Fruit fly (Drosophila melanogaster) whole organism, wandering third instar larva: ENCODE data around the gene CG15406.

Source experiments
- Abd-B ChIP-seq: fragments of >200 bp; optimal IDR thresholded peaks from 2 replicates; lab custom pipeline; 2017; ENCODE audit warnings: missing biosample characterization, missing genetic modification characterization
- CG32264 ChIP-seq: fragments of 200-800 bp; sonication (Bioruptor generic); optimal IDR thresholded peaks from 2 replicates; lab custom pipeline; 2016; ENCODE audit warnings: missing biosample characterization, missing genetic modification characterization
- CG9705 ChIP-seq: fragments of 200-800 bp; sonication (Bioruptor generic); optimal IDR thresholded peaks from 2 replicates; lab custom pipeline; 2018; ENCODE audit warnings: missing biosample characterization, mild to moderate bottlenecking, missing genetic modification characterization
- CrebA ChIP-seq: fragments of 200-800 bp; sonication (Bioruptor generic); optimal IDR thresholded peaks from 2 replicates; lab custom pipeline; 2016; ENCODE audit warnings: missing biosample characterization, mild to moderate bottlenecking, missing genetic modification characterization, borderline replicate concordance
- GATAd ChIP-seq: sonication (Bioruptor generic); optimal IDR thresholded peaks from 2 replicates; lab custom pipeline; 2016; ENCODE audit warnings: missing biosample characterization, missing genetic modification characterization
- HLH106 ChIP-seq: fragments of 200-800 bp; optimal IDR thresholded peaks from 3 replicates; lab custom pipeline; 2019; ENCODE audit warnings: missing biosample characterization, mild to moderate bottlenecking, missing genetic modification characterization, moderate library complexity
- Hnf4 ChIP-seq: fragments of 200-800 bp; sonication (Bioruptor generic); optimal IDR thresholded peaks from 2 replicates; lab custom pipeline; 2016; ENCODE audit warnings: missing biosample characterization, mild to moderate bottlenecking, missing genetic modification characterization
- Hr78 ChIP-seq: fragments of >200 bp; optimal IDR thresholded peaks from 2 replicates; lab custom pipeline; 2017; ENCODE audit warnings: missing biosample characterization, missing genetic modification characterization
- Hr83 ChIP-seq: fragments of 200-300 bp; sonication (Bioruptor generic); optimal IDR thresholded peaks from 2 replicates; lab custom pipeline; 2016; ENCODE audit warnings: missing biosample characterization, mild to moderate bottlenecking, missing genetic modification characterization, moderate library complexity; ENCODE audit not compliant: poor library complexity, severe bottlenecking
- Jra ChIP-seq: sonication (Bioruptor generic); optimal IDR thresholded peaks from 2 replicates; lab custom pipeline; 2016; ENCODE audit warnings: missing biosample characterization, missing genetic modification characterization
- Mio ChIP-seq: sonication (Bioruptor generic); optimal IDR thresholded peaks from 2 replicates; lab custom pipeline; 2016; ENCODE audit warnings: missing biosample characterization, missing genetic modification characterization
- Myc ChIP-seq: fragments of >200 bp; optimal IDR thresholded peaks from 2 replicates; lab custom pipeline; 2017
- N ChIP-seq: fragments of >200 bp; optimal IDR thresholded peaks from 2 replicates; lab custom pipeline; 2018; ENCODE audit warnings: missing biosample characterization, missing external identifiers, missing genetic modification characterization
- Rel ChIP-seq, 2 experiments: fragments of 200-800 bp; sonication (Bioruptor generic) in 1 of 2; optimal IDR thresholded peaks; 2 replicates in 1 of 2; 3 replicates in 1 of 2; lab custom pipeline; 2016 to 2019; ENCODE audit warnings: mild to moderate bottlenecking in 2 of 2, missing biosample characterization in 2 of 2, missing genetic modification characterization in 2 of 2, moderate library complexity in 1 of 2
- Sp1 ChIP-seq: fragments of 200-800 bp; sonication (Bioruptor generic); optimal IDR thresholded peaks from 3 replicates; lab custom pipeline; 2019; ENCODE audit warnings: missing biosample characterization, mild to moderate bottlenecking, missing genetic modification characterization, moderate library complexity
- Vsx2 ChIP-seq: fragments of 200-300, 225-300 bp; sonication (Bioruptor generic); optimal IDR thresholded peaks from 2 replicates; lab custom pipeline; 2018; ENCODE audit warnings: missing biosample characterization, missing genetic modification characterization; ENCODE audit not compliant: partially characterized antibody
- brk ChIP-seq: fragments of 200-800 bp; sonication (Bioruptor generic); optimal IDR thresholded peaks from 2 replicates; lab custom pipeline; 2016; ENCODE audit warnings: missing biosample characterization, mild to moderate bottlenecking, missing genetic modification characterization
- dmrt93B ChIP-seq: fragments of 200-800 bp; sonication (Bioruptor generic); optimal IDR thresholded peaks from 2 replicates; lab custom pipeline; 2018; ENCODE audit warnings: missing biosample characterization, mild to moderate bottlenecking, missing genetic modification characterization
- fru ChIP-seq: fragments of 200-800 bp; sonication (Bioruptor generic); optimal IDR thresholded peaks from 3 replicates; lab custom pipeline; 2016; ENCODE audit warnings: missing biosample characterization, mild to moderate bottlenecking, missing genetic modification characterization
- h ChIP-seq: fragments of 200-800 bp; sonication (Bioruptor generic); optimal IDR thresholded peaks from 3 replicates; lab custom pipeline; 2016; ENCODE audit warnings: missing biosample characterization, mild to moderate bottlenecking, missing genetic modification characterization
- lola ChIP-seq: fragments of >200 bp; optimal IDR thresholded peaks from 2 replicates; lab custom pipeline; 2017; ENCODE audit warnings: missing biosample characterization, missing genetic modification characterization
- pan ChIP-seq: fragments of >200 bp; optimal IDR thresholded peaks from 2 replicates; lab custom pipeline; 2017
- rgr ChIP-seq: fragments of 200-800 bp; sonication (Bioruptor generic); optimal IDR thresholded peaks from 3 replicates; lab custom pipeline; 2016; ENCODE audit warnings: missing biosample characterization, mild to moderate bottlenecking, missing genetic modification characterization
- sage ChIP-seq: fragments of 200-800 bp; sonication (Bioruptor generic); optimal IDR thresholded peaks from 2 replicates; lab custom pipeline; 2016; ENCODE audit warnings: missing biosample characterization, mild to moderate bottlenecking, missing genetic modification characterization
- sv ChIP-seq: fragments of 200-800 bp; sonication (Bioruptor generic); optimal IDR thresholded peaks from 3 replicates; lab custom pipeline; 2016; ENCODE audit warnings: missing biosample characterization, missing genetic modification characterization
- tai ChIP-seq: sonication (Bioruptor generic); optimal IDR thresholded peaks from 2 replicates; lab custom pipeline; 2016; ENCODE audit warnings: missing biosample characterization, missing genetic modification characterization
- usp ChIP-seq: fragments of >200 bp; optimal IDR thresholded peaks from 2 replicates; lab custom pipeline; 2017; ENCODE audit warnings: missing biosample characterization, missing genetic modification characterization

The CG15406 gene

DNA sequence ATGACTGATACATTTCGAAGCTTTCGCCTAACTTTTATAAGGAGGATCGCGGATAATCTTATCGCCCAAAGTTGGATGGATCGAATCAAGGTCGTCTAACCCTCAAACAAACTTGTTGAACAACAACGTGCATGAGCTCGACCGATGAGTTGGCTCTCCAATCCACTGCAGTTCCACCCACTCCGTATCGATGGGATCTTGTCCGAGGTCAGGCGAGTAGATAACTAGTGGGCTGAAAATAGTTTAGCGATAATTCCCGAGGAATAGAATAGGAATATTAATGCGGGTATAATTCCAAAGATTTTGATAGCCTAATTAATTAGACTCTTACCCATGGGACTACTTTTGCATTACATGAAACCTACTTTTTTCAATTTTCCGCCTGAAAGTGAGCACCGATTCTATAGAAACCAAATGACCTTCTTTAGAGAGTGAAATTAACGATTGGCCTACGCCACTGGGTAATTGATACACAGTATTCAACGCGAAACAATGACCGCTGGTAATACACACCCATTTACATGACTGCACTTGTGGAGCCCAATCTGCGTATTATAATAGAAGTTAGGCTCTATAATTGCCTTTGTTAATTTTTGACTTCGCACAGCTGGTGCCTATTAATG lies 15.2 kb upstream of the CG15406 start:
- TF ChIP-seq N (GFP tag; lab: Kevin White, UChicago) (no peak), CrebA (GFP tag; lab: Kevin White, UChicago) (peak; percentile 6)

DNA sequence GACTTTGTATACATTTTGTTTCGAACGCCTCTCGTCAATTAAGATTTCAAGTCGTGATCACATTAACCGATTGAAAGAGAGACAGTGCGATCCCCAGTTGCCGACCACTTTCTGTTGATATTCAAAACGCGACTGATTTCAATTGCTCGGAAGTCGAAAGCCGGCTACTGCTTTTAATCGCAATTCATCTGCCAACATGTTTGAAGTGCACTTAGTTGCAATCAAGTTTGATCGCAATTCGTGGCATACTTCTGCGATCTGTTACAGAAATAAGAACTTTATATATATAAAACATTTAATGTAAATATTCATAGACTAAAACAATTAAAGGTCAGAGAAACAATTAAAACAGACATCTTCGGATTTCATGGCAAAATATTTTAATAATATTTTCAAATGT lies 14.4 kb upstream of the CG15406 start, which contains the start of gene CG9664:
Gene CG9664 (minus strand): TSS at position 135 of the 400 bp plus-strand sequence.
- TF ChIP-seq Mio (no peak), sage (peak; percentile 3)

DNA sequence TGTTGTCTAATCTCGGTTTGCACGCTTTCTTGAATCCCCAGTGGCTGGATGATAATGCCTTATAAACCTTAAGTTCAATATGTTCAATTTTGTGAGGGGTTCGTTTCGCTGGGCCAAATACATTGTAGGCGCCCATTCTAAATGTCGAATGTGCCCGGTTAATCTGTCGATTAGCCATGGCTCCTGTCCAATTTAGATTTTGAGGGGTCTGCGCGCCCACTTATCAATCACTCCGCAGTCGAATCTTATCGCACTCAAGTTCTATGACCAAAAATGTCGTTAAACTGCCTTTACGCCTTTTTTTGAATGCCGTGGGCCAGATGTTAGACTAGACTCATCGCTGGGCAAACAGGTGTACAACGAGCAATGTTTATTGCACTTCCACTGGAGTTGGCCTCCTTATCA lies 11.0 kb upstream of the CG15406 start:
- TF ChIP-seq Jra (no peak), CrebA (GFP tag; lab: Kevin White, UChicago) (peak; percentile 39), Hr78 (no peak), Mio (no peak), Hr83 (GFP tag; lab: Kevin White, UChicago) (no peak), HLH106 (tag; lab: Kevin White, UChicago) (no peak), Rel (GFP tag; optimal IDR thresholded peaks at IDR 0.05; lab: Kevin White, UChicago) (no peak), Rel (tag; optimal IDR thresholded peaks at IDR 0.05; lab: Kevin White, UChicago) (peak; percentile 1), dmrt93B (GFP tag; lab: Kevin White, UChicago) (no peak), Vsx2 (GFP tag; lab: Kevin White, UChicago) (no peak), Myc (lab: Kevin White, UChicago) (no peak), fru (no peak), h (GFP tag; lab: Kevin White, UChicago) (peak; percentile 54), lola (GFP tag; lab: Kevin White, UChicago) (no peak), Abd-B (GFP tag; lab: Kevin White, UChicago) (no peak), CG9705 (GFP tag; lab: Kevin White, UChicago) (no peak), sv (GFP tag; lab: Kevin White, UChicago) (no peak), N (GFP tag; lab: Kevin White, UChicago) (no peak), usp (GFP tag; lab: Kevin White, UChicago) (no peak), brk (no peak), pan (lab: Kevin White, UChicago) (no peak)
- TF ChIP-seq, all 38 proteins: peak for 3

DNA sequence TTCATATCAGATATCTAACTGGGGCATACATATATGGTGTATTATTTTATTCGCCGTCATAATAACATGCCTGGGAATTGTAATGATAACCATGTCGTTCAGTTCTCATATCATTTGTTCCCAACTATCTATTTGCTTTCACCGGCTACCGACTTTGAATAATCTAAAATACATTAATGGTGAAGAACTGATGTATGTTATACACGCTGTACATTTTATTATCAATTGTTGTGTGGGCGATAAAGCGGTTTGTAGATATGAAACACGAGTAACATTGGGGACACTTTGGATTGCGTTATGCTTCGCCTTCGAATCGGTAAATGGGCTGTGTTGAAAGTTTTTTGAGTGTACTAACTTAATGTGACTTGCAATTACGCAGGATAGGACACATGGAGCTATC lies 9.9 kb upstream of the CG15406 start:
- TF ChIP-seq Hnf4 (no peak), CG32264 (GFP tag; lab: Kevin White, UChicago) (no peak), pan (lab: Kevin White, UChicago) (no peak), Myc (lab: Kevin White, UChicago) (no peak), N (GFP tag; lab: Kevin White, UChicago) (no peak)

DNA sequence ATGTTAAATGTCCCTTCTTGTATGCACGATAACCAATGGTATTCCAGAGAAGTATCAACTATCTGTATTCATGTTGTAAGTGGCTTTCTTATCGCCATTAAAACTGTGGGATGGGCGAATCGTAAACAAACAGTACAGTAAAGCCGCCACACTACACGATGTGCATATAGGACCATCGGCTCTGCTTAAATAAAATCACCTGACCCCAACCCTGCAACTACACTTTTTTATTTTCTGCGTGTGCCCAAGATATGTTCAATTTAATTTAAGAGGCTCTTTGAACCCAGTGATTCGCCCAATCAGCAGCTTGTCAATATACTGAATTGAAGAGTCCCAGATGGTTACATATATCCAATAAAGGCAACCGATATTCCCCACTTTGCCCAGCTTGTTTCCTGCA lies 9.2 kb upstream of the CG15406 start:
- no peak for TF ChIP-seq lola (GFP tag; lab: Kevin White, UChicago)
- no peak for TF ChIP-seq GATAd (GFP tag; lab: Kevin White, UChicago)
- no peak for TF ChIP-seq CrebA (GFP tag; lab: Kevin White, UChicago)
- TF ChIP-seq tai (GFP tag; lab: Kevin White, UChicago): no peak
- TF ChIP-seq Jra: no peak
- TF ChIP-seq CG32264 (GFP tag; lab: Kevin White, UChicago): no peak
- TF ChIP-seq N (GFP tag; lab: Kevin White, UChicago): no peak
- TF ChIP-seq h (GFP tag; lab: Kevin White, UChicago): no peak
- no peak for TF ChIP-seq sage
- TF ChIP-seq fru: no peak
- TF ChIP-seq rgr (GFP tag; lab: Kevin White, UChicago): no peak
- TF ChIP-seq Sp1 (GFP tag; lab: Kevin White, UChicago): no peak
- no peak for TF ChIP-seq Mio
- no peak for TF ChIP-seq sv (GFP tag; lab: Kevin White, UChicago)

DNA sequence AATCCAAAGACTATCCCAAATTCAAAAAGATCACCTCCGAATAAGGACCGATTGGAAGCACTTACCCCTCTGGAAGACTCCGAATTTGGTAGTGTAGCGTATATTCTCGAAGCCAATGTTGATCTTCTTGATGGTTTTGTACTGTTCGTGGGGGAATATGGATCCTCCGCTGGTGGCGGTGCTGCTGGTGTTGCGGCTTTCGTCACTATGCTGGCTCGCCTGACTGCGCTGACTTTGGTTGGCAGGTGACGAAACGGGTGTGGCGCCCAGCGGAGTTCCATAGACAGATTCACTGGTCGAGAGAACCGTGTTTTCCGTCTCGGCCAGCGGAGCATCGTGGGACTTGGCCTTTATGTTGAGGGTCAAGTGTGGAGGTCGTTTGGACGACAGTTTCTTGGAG lies 8.0 kb upstream of the CG15406 start:
- TF ChIP-seq sage: no peak
